Worm (Caenorhabditis elegans) whole organism, L1 larva: ENCODE results near the gene E02H1.5.
A peak's percentile ranks its signal among the peaks of the same experiment; 100 is the strongest.

Experiments
- ceh-88 ChIP-seq: fragments of 200-800 bp; sonication (Bioruptor generic); IDR thresholded peaks from 2 replicates; pipeline ENCODE4 v1.3.6; 2022; ENCODE audit warnings: missing genetic modification characterization, missing compliant biosample characterization
- isw-1 ChIP-seq: fragments of 200-800 bp; sonication (Bioruptor generic); IDR thresholded peaks from 2 replicates; pipeline ENCODE4 v1.3.6; 2022; ENCODE audit warnings: missing genetic modification characterization, missing compliant biosample characterization
- jun-1 ChIP-seq: fragments of 150-350 bp; optimal IDR thresholded peaks from 2 replicates; lab custom pipeline; 2014; ENCODE audit warnings: missing biosample characterization, missing genetic modification reagents, missing genetic modification characterization
- lsy-2 ChIP-seq, 2 experiments: fragments of 150-350 bp; optimal IDR thresholded peaks; 2 replicates each; lab custom pipeline; 2014; ENCODE audit warnings: missing biosample characterization in 2 of 2, missing genetic modification characterization in 2 of 2
- mep-1 ChIP-seq: fragments of 150-350 bp; optimal IDR thresholded peaks from 2 replicates; lab custom pipeline; 2014; ENCODE audit warnings: missing biosample characterization, missing genetic modification characterization
- nhr-20 ChIP-seq: sonication (generic microtip); optimal IDR thresholded peaks from 2 replicates; lab custom pipeline; 2016; ENCODE audit warnings: mild to moderate bottlenecking, missing genetic modification characterization, missing compliant biosample characterization
- nhr-237 ChIP-seq: fragments of 150-350 bp; optimal IDR thresholded peaks from 2 replicates; lab custom pipeline; 2014; ENCODE audit warnings: missing biosample characterization, missing genetic modification characterization
- pag-3 ChIP-seq: sonication (generic microtip); optimal IDR thresholded peaks from 2 replicates; lab custom pipeline; 2017; ENCODE audit warnings: missing genetic modification characterization, mild to moderate bottlenecking, missing compliant biosample characterization, antibody characterized with exemption, borderline replicate concordance; ENCODE audit not compliant: insufficient read depth
- sup-37 ChIP-seq: fragments of 200-800 bp; sonication (Bioruptor generic); optimal IDR thresholded peaks from 2 replicates; lab custom pipeline; 2018; ENCODE audit warnings: mild to moderate bottlenecking, missing genetic modification characterization, missing compliant biosample characterization
- unc-130 ChIP-seq: fragments of 150-350 bp; optimal IDR thresholded peaks from 2 replicates; lab custom pipeline; 2017; ENCODE audit warnings: missing biosample characterization, missing genetic modification characterization, inconsistent platforms
- ztf-11 ChIP-seq, 2 experiments: sonication (generic microtip); optimal IDR thresholded peaks; 2 replicates each; lab custom pipeline; 2016 to 2017; ENCODE audit warnings: missing genetic modification characterization in 2 of 2, missing biosample characterization in 1 of 2, missing compliant biosample characterization in 1 of 2
- ztf-4 ChIP-seq: fragments of 150-350 bp; optimal IDR thresholded peaks from 2 replicates; lab custom pipeline; 2014; ENCODE audit warnings: missing biosample characterization, missing genetic modification characterization

DNA sequence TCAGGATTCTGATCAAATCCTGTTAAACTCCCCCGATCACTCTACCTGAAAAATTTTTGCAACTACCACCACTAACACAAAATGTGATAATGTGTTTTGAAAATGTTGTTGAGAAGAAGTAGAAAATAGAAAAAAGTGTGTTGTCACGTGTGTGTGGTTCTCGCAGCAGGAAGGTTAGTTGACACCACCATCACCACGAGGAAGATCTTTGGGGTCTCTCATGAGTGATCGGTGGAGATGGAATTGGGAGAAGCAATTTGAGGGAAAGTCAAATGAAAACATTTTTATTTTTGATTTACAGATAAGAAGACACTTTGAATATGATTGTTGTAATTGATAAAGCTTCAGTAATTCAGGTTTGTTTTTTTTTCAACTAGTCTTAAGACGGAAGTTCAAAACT is 6.7 kb downstream of the E02H1.5 start:
- peak; percentile 24 for TF ChIP-seq mep-1 (tag; lab: Kevin White, UChicago)
- TF ChIP-seq ztf-11 (tag; optimal IDR thresholded peaks at IDR 0.05; lab: Kevin White, UChicago), result no peak
- TF ChIP-seq sup-37 (GFP tag; lab: Kevin White, UChicago), result no peak
- TF ChIP-seq jun-1 (tag; lab: Kevin White, UChicago), result no peak
- TF ChIP-seq ceh-88 (GFP tag; lab: Robert Waterston, UW), result no peak
- peak; percentile 53 to 64 for TF ChIP-seq lsy-2 (tag; optimal IDR thresholded peaks at IDR 0.05; lab: Kevin White, UChicago)
- no peak for TF ChIP-seq pag-3 (tag; lab: Kevin White, UChicago)
- no peak for TF ChIP-seq isw-1 (GFP tag; lab: Robert Waterston, UW)
- peak; percentile 81 for TF ChIP-seq unc-130
- peak; percentile 80 for TF ChIP-seq ztf-4 (tag; lab: Kevin White, UChicago)
- TF ChIP-seq nhr-237 (tag; lab: Kevin White, UChicago), result no peak
- peak; percentile 92 for TF ChIP-seq nhr-20 (tag; lab: Kevin White, UChicago)
